Fruit fly (Drosophila melanogaster) whole organism, embryonic: ENCODE measurements around the gene CG10226.

ENCODE experiments used
- Adf1 ChIP-seq: fragments of 200-800 bp; sonication (Bioruptor generic); IDR thresholded peaks from 2 replicates; pipeline ENCODE4 v1.3.6; 2022; ENCODE audit warnings: missing biosample characterization, missing genetic modification characterization
- Antp ChIP-seq: fragments of 200-800 bp; sonication (Bioruptor generic); optimal IDR thresholded peaks from 3 replicates; lab custom pipeline; 2016; ENCODE audit warnings: missing biosample characterization, missing genetic modification characterization
- CG10565 ChIP-seq: fragments of 200-800 bp; sonication (Bioruptor generic); optimal IDR thresholded peaks from 3 replicates; lab custom pipeline; 2016; ENCODE audit warnings: missing biosample characterization, mild to moderate bottlenecking, missing genetic modification characterization
- CG10979 ChIP-seq: fragments of 200-800 bp; sonication (Bioruptor generic); optimal IDR thresholded peaks from 2 replicates; lab custom pipeline; 2018; ENCODE audit warnings: missing biosample characterization, mild to moderate bottlenecking, missing genetic modification characterization, moderate library complexity
- CG11093 ChIP-seq: fragments of 200-800 bp; sonication (Bioruptor generic); IDR thresholded peaks from 3 replicates; pipeline ENCODE4 v1.3.6; 2022; ENCODE audit warnings: missing biosample characterization, missing genetic modification characterization
- CG11560 ChIP-seq: fragments of 200-800 bp; sonication (Bioruptor generic); IDR thresholded peaks from 3 replicates; pipeline ENCODE4 v1.3.6; 2022; ENCODE audit warnings: missing biosample characterization, missing genetic modification characterization
- CG12071 ChIP-seq: fragments of 200-800 bp; sonication (Bioruptor generic); optimal IDR thresholded peaks from 3 replicates; lab custom pipeline; 2018; ENCODE audit warnings: missing biosample characterization, mild to moderate bottlenecking, missing genetic modification characterization
- CG1529 ChIP-seq: fragments of 200-800 bp; sonication (Bioruptor generic); optimal IDR thresholded peaks from 3 replicates; lab custom pipeline; 2018; ENCODE audit warnings: missing biosample characterization, missing genetic modification characterization
- CG15696 ChIP-seq: fragments of 200-800 bp; sonication (Bioruptor generic); optimal IDR thresholded peaks from 2 replicates; lab custom pipeline; 2019; ENCODE audit warnings: missing biosample characterization, mild to moderate bottlenecking, missing genetic modification characterization, moderate library complexity
- CG18262 ChIP-seq: fragments of 200-800 bp; optimal IDR thresholded peaks from 3 replicates; lab custom pipeline; 2019; ENCODE audit warnings: missing biosample characterization, mild to moderate bottlenecking, missing genetic modification characterization, moderate library complexity
- CG18476 ChIP-seq: fragments of 200-800 bp; sonication (Bioruptor generic); optimal IDR thresholded peaks from 2 replicates; lab custom pipeline; 2016; ENCODE audit warnings: missing biosample characterization, mild to moderate bottlenecking, missing genetic modification characterization
- CG2116 ChIP-seq: fragments of 200-800 bp; sonication (Bioruptor generic); optimal IDR thresholded peaks from 3 replicates; lab custom pipeline; 2018; ENCODE audit warnings: missing biosample characterization, mild to moderate bottlenecking, missing genetic modification characterization
- CG2889 ChIP-seq: fragments of 200-800 bp; sonication (Bioruptor generic); IDR thresholded peaks from 3 replicates; pipeline ENCODE4 v1.3.6; 2022; ENCODE audit warnings: missing biosample characterization, missing genetic modification characterization
- CG34224 ChIP-seq: fragments of 200-800 bp; sonication (Bioruptor generic); IDR thresholded peaks from 3 replicates; pipeline ENCODE4 v1.3.6; 2022; ENCODE audit warnings: missing biosample characterization, missing genetic modification characterization; ENCODE audit not compliant: partially characterized antibody
- CG3847 ChIP-seq: fragments of 200-800 bp; sonication (Bioruptor generic); IDR thresholded peaks from 2 replicates; pipeline ENCODE4 v1.3.6; 2022; ENCODE audit warnings: missing biosample characterization, missing genetic modification characterization
- CG4404 ChIP-seq: fragments of 200-800 bp; sonication (Bioruptor generic); IDR thresholded peaks from 2 replicates; pipeline ENCODE4 v1.3.6; 2022; ENCODE audit warnings: missing biosample characterization, missing genetic modification characterization
- CG4707 ChIP-seq: fragments of 200-800 bp; sonication (Bioruptor generic); optimal IDR thresholded peaks from 2 replicates; lab custom pipeline; 2018; ENCODE audit warnings: missing biosample characterization, mild to moderate bottlenecking, missing genetic modification characterization, moderate library complexity
- CG5953 ChIP-seq: fragments of 200-800 bp; sonication (Bioruptor generic); IDR thresholded peaks from 2 replicates; pipeline ENCODE4 v1.3.6; 2022; ENCODE audit warnings: missing biosample characterization, missing genetic modification characterization
- CG6254 ChIP-seq: fragments of 200-800 bp; sonication (Bioruptor generic); optimal IDR thresholded peaks from 3 replicates; lab custom pipeline; 2017; ENCODE audit warnings: mild to moderate bottlenecking, missing biosample characterization, missing genetic modification reagents, missing genetic modification characterization
- CG6272 ChIP-seq: fragments of 200-800 bp; sonication (Bioruptor generic); IDR thresholded peaks from 2 replicates; pipeline ENCODE4 v1.3.6; 2022; ENCODE audit warnings: missing biosample characterization, missing genetic modification characterization
- CG8089 ChIP-seq: fragments of 200-800 bp; sonication (Bioruptor generic); optimal IDR thresholded peaks from 3 replicates; lab custom pipeline; 2016; ENCODE audit warnings: missing biosample characterization, missing genetic modification characterization
- CG9609 ChIP-seq: fragments of 200-800 bp; sonication (Bioruptor generic); optimal IDR thresholded peaks from 3 replicates; lab custom pipeline; 2016; ENCODE audit warnings: missing biosample characterization, missing genetic modification characterization
- Eip74EF ChIP-seq, 2 experiments: fragments of 200-800 bp in 1 of 2; fragments of >200 bp in 1 of 2; sonication (Bioruptor generic) in 1 of 2; optimal IDR thresholded peaks; 2 replicates each; lab custom pipeline; 2017 to 2019; ENCODE audit warnings: missing biosample characterization in 2 of 2, missing genetic modification characterization in 2 of 2, mild to moderate bottlenecking in 1 of 2, moderate library complexity in 1 of 2
- HLH3B ChIP-seq: fragments of 200-800 bp; sonication (Bioruptor generic); IDR thresholded peaks from 2 replicates; pipeline ENCODE4 v1.3.6; 2022; ENCODE audit warnings: missing biosample characterization, missing genetic modification characterization
- NC2β ChIP-seq: fragments of 200-800 bp; sonication (Bioruptor generic); optimal IDR thresholded peaks from 2 replicates; lab custom pipeline; 2016; ENCODE audit warnings: missing biosample characterization, missing genetic modification characterization
- Neu2 ChIP-seq: fragments of 200-800 bp; sonication (Bioruptor generic); optimal IDR thresholded peaks from 3 replicates; lab custom pipeline; 2016; ENCODE audit warnings: missing biosample characterization, missing genetic modification characterization, borderline replicate concordance
- Nf-YB ChIP-seq: fragments of 200-800 bp; sonication (Bioruptor generic); optimal IDR thresholded peaks from 3 replicates; lab custom pipeline; 2019; ENCODE audit warnings: missing biosample characterization, mild to moderate bottlenecking, missing genetic modification characterization, moderate library complexity
- Oaz ChIP-seq: fragments of 200-800 bp; sonication (Bioruptor generic); IDR thresholded peaks from 2 replicates; pipeline ENCODE4 v1.3.6; 2022; ENCODE audit warnings: missing biosample characterization, missing genetic modification characterization
- Optix ChIP-seq: fragments of 200-800 bp; sonication (Bioruptor generic); IDR thresholded peaks from 3 replicates; pipeline ENCODE4 v1.3.6; 2022; ENCODE audit warnings: missing biosample characterization, missing genetic modification characterization
- Poxn ChIP-seq: fragments of 200-800 bp; sonication (Bioruptor generic); IDR thresholded peaks from 2 replicates; pipeline ENCODE4 v1.3.6; 2022; ENCODE audit warnings: missing biosample characterization, missing genetic modification characterization
- Ravus ChIP-seq: fragments of 200-800 bp; sonication (Bioruptor generic); IDR thresholded peaks from 2 replicates; pipeline ENCODE4 v1.3.6; 2022; ENCODE audit warnings: missing biosample characterization, missing genetic modification characterization
- Sox102F ChIP-seq: fragments of 200-800 bp; sonication (Bioruptor generic); optimal IDR thresholded peaks from 2 replicates; lab custom pipeline; 2018; ENCODE audit warnings: missing biosample characterization, mild to moderate bottlenecking, missing genetic modification characterization, moderate library complexity
- Stat92E ChIP-seq, 3 experiments: fragments of >200 bp in 2 of 3; fragments of 200-800 bp in 1 of 3; sonication (Bioruptor generic) in 1 of 3; optimal IDR thresholded peaks; 2 replicates each; lab custom pipeline; 2017 to 2019; ENCODE audit warnings: missing biosample characterization in 3 of 3, missing genetic modification characterization in 3 of 3, mild to moderate bottlenecking in 1 of 3, moderate library complexity in 1 of 3
- Taf1 ChIP-seq: fragments of 200-800 bp; sonication (Bioruptor generic); IDR thresholded peaks from 2 replicates; pipeline ENCODE4 v1.3.6; 2022; ENCODE audit warnings: missing biosample characterization, missing genetic modification characterization
- br ChIP-seq: fragments of >200 bp; optimal IDR thresholded peaks from 2 replicates; lab custom pipeline; 2017
- chinmo ChIP-seq: fragments of 200-800 bp; sonication (Bioruptor generic); IDR thresholded peaks from 4 replicates; pipeline ENCODE4 v1.3.6; 2022; ENCODE audit warnings: missing biosample characterization, missing genetic modification characterization; ENCODE audit not compliant: partially characterized antibody
- da ChIP-seq: fragments of 200-800 bp; sonication (Bioruptor generic); optimal IDR thresholded peaks from 2 replicates; lab custom pipeline; 2016; ENCODE audit warnings: missing biosample characterization, missing genetic modification characterization
- ewg ChIP-seq: fragments of 200-800 bp; sonication (Bioruptor generic); optimal IDR thresholded peaks from 3 replicates; lab custom pipeline; 2017; ENCODE audit warnings: mild to moderate bottlenecking, missing biosample characterization, missing genetic modification reagents, missing genetic modification characterization
- ftz-f1 ChIP-seq: fragments of 200-800 bp; sonication (Bioruptor generic); optimal IDR thresholded peaks from 2 replicates; lab custom pipeline; 2016; ENCODE audit warnings: missing biosample characterization, missing genetic modification characterization
- gem ChIP-seq: fragments of 200-800 bp; sonication (Bioruptor generic); optimal IDR thresholded peaks from 2 replicates; lab custom pipeline; 2019; ENCODE audit warnings: missing biosample characterization, mild to moderate bottlenecking, missing genetic modification characterization, moderate library complexity
- h ChIP-seq: fragments of >200 bp; optimal IDR thresholded peaks from 2 replicates; lab custom pipeline; 2017
- lilli ChIP-seq: fragments of 200-800 bp; sonication (Bioruptor generic); optimal IDR thresholded peaks from 3 replicates; lab custom pipeline; 2016; ENCODE audit warnings: missing biosample characterization, missing genetic modification characterization
- luna ChIP-seq: fragments of 200-800 bp; sonication (Bioruptor generic); optimal IDR thresholded peaks from 2 replicates; lab custom pipeline; 2016; ENCODE audit warnings: missing biosample characterization, missing genetic modification characterization
- nom ChIP-seq: fragments of 200-800 bp; sonication (Bioruptor generic); optimal IDR thresholded peaks from 2 replicates; lab custom pipeline; 2017; ENCODE audit warnings: missing biosample characterization, missing genetic modification characterization, mild to moderate bottlenecking, moderate library complexity, missing genetic modification reagents
- pzg ChIP-seq: fragments of 200-800 bp; sonication (Bioruptor generic); optimal IDR thresholded peaks from 3 replicates; lab custom pipeline; 2018; ENCODE audit warnings: missing biosample characterization, mild to moderate bottlenecking, missing genetic modification characterization, moderate library complexity
- slp2 ChIP-seq: fragments of 200-800 bp; sonication (Bioruptor generic); optimal IDR thresholded peaks from 2 replicates; lab custom pipeline; 2016; ENCODE audit warnings: missing biosample characterization, missing genetic modification characterization
- stwl ChIP-seq: fragments of 200-800 bp; sonication (Bioruptor generic); optimal IDR thresholded peaks from 3 replicates; lab custom pipeline; 2018; ENCODE audit warnings: missing biosample characterization, mild to moderate bottlenecking, missing genetic modification characterization, moderate library complexity
- unc-4 ChIP-seq: fragments of 200-800 bp; sonication (Bioruptor generic); IDR thresholded peaks from 2 replicates; pipeline ENCODE4 v1.3.6; 2022; ENCODE audit warnings: missing biosample characterization, missing genetic modification characterization; ENCODE audit not compliant: partially characterized antibody
- yki ChIP-seq: fragments of >200 bp; optimal IDR thresholded peaks from 3 replicates; lab custom pipeline; 2018

CG10226 gene

dm6 chr3L:6262644-6263404 lies 23.0 kb upstream of the CG10226 start, which contains the start of gene Ldh (continued):
- peak; percentile 98 for TF ChIP-seq CG10979 (tag; lab: Kevin White, UChicago)
- peak; percentile 64 for TF ChIP-seq Ravus (GFP tag; lab: Robert Waterston, UW)
- TF ChIP-seq CG11560 (tag; lab: Robert Waterston, UW), result peak; percentile 83
- TF ChIP-seq Optix (GFP tag; lab: Robert Waterston, UW), result peak; percentile 45; the same call in 1 of the 3 replicates
- TF ChIP-seq Eip74EF (GFP tag; optimal IDR thresholded peaks at IDR 0.05; lab: Kevin White, UChicago), result peak in 1 of 2 experiments; percentile 98
- peak; percentile 85 for TF ChIP-seq CG11093
- peak in 1 of 3 experiments; percentile 94 for TF ChIP-seq Stat92E (GFP tag; optimal IDR thresholded peaks at IDR 0.05; lab: Kevin White, UChicago)
- TF ChIP-seq slp2 (GFP tag; lab: Kevin White, UChicago), result peak; percentile 82
- TF ChIP-seq NC2β (GFP tag; lab: Kevin White, UChicago), result peak; percentile 89
- TF ChIP-seq yki (lab: Kevin White, UChicago), result no peak
- TF ChIP-seq CG4404 (GFP tag; lab: Robert Waterston, UW), result peak; percentile 91
- peak; percentile 89 for TF ChIP-seq CG12071 (GFP tag; lab: Kevin White, UChicago)
- TF ChIP-seq CG34224 (GFP tag; lab: Robert Waterston, UW), result no peak
- TF ChIP-seq unc-4 (GFP tag; lab: Robert Waterston, UW), result no peak
- TF ChIP-seq Poxn, result peak; percentile 62; the same call in 1 of the 2 replicates
- peak; percentile 68; the same call in 2 of the 3 replicates for TF ChIP-seq CG2889 (GFP tag; lab: Robert Waterston, UW)
- peak; percentile 99 for TF ChIP-seq CG18262 (tag; lab: Kevin White, UChicago)
- peak; percentile 97 for TF ChIP-seq Sox102F
- peak; percentile 70 for TF ChIP-seq nom
- TF ChIP-seq h (lab: Kevin White, UChicago), result no peak
- TF ChIP-seq lilli, result peak; percentile 93
- peak; percentile 94 for TF ChIP-seq CG3847 (GFP tag; lab: Robert Waterston, UW)
- peak; percentile 98 for TF ChIP-seq gem (tag; lab: Kevin White, UChicago)
- TF ChIP-seq HLH3B (GFP tag; lab: Robert Waterston, UW), result peak; percentile 90
- TF ChIP-seq CG10565 (GFP tag; lab: Kevin White, UChicago), result peak; percentile 59
- peak; percentile 92 for TF ChIP-seq CG1529
- TF ChIP-seq CG9609, result peak; percentile 75
- peak; percentile 57 for TF ChIP-seq CG8089
- peak; percentile 81 for TF ChIP-seq Oaz (GFP tag; lab: Robert Waterston, UW)
- TF ChIP-seq Taf1 (GFP tag; lab: Robert Waterston, UW), result peak; percentile 76
- TF ChIP-seq ewg (GFP tag; lab: Kevin White, UChicago), result peak; percentile 90
- TF ChIP-seq CG6272 (GFP tag; lab: Robert Waterston, UW), result peak; percentile 85
- TF ChIP-seq CG6254 (GFP tag; lab: Kevin White, UChicago), result peak; percentile 92
- TF ChIP-seq CG2116, result peak; percentile 81
- no peak for TF ChIP-seq chinmo
- no peak for TF ChIP-seq ftz-f1
- peak; percentile 76 for TF ChIP-seq CG5953 (GFP tag; lab: Robert Waterston, UW)
- peak; percentile 77 for TF ChIP-seq Adf1 (GFP tag; lab: Robert Waterston, UW)
- peak; percentile 94 for TF ChIP-seq CG18476
- peak; percentile 88 for TF ChIP-seq Nf-YB (GFP tag; lab: Kevin White, UChicago)
- peak; percentile 43 for TF ChIP-seq da (GFP tag; lab: Kevin White, UChicago)
- TF ChIP-seq CG15696 (tag; lab: Kevin White, UChicago), result peak; percentile 98
- TF ChIP-seq stwl (tag; lab: Kevin White, UChicago), result peak; percentile 75
- TF ChIP-seq CG4707 (GFP tag; lab: Kevin White, UChicago), result peak; percentile 90
- peak; percentile 4 for TF ChIP-seq Neu2
- TF ChIP-seq pzg (GFP tag; lab: Kevin White, UChicago), result no peak
- TF ChIP-seq br, result no peak
- TF ChIP-seq luna (GFP tag; lab: Kevin White, UChicago), result peak; percentile 44
- TF ChIP-seq Antp, result peak; percentile 16
